Fruit fly (Drosophila melanogaster): ENCODE measurements around the gene Dpm1.

- TF ChIP-seq CG8478 (optimal IDR thresholded peaks at IDR 0.05): no peak
- no peak for TF ChIP-seq psq (optimal IDR thresholded peaks at IDR 0.05)
- no peak for TF ChIP-seq Dll (optimal IDR thresholded peaks at IDR 0.05)
- no peak for TF ChIP-seq usp (GFP tag; optimal IDR thresholded peaks at IDR 0.05)
- no peak for TF ChIP-seq pan (optimal IDR thresholded peaks at IDR 0.05)
These were observed 39.2 kb upstream of the Dpm1 start, which contains the start of gene CG13077 for dm6 chr2L:19565233-19565898.
